Worm (Caenorhabditis elegans) whole organism, L1 larva: Measurements from ENCODE around the gene pnc-2.
A peak's percentile ranks its signal among the peaks of the same experiment; 100 is the strongest.

Experiments used
- C04F5.9 ChIP-seq: sonication (generic microtip); optimal IDR thresholded peaks from 2 replicates; lab custom pipeline; 2016; ENCODE audit warnings: missing genetic modification characterization, missing compliant biosample characterization
- C16A3.4 ChIP-seq: fragments of 150-350 bp; optimal IDR thresholded peaks from 2 replicates; lab custom pipeline; 2014; ENCODE audit warnings: missing biosample characterization, missing genetic modification characterization
- C34B4.2 ChIP-seq: sonication (generic microtip); optimal IDR thresholded peaks from 2 replicates; lab custom pipeline; 2017; ENCODE audit warnings: mild to moderate bottlenecking, missing genetic modification characterization, missing compliant biosample characterization
- Y116A8C.19 ChIP-seq: sonication (generic microtip); optimal IDR thresholded peaks from 2 replicates; lab custom pipeline; 2016; ENCODE audit warnings: missing compliant biosample characterization, missing genetic modification characterization, borderline replicate concordance
- alr-1 ChIP-seq: fragments of 200-800 bp; sonication (Bioruptor generic); optimal IDR thresholded peaks from 2 replicates; lab custom pipeline; 2018; ENCODE audit warnings: borderline replicate concordance, mild to moderate bottlenecking, missing genetic modification characterization, missing compliant biosample characterization
- aly-2 ChIP-seq: fragments of 150-350 bp; optimal IDR thresholded peaks from 2 replicates; lab custom pipeline; 2014; ENCODE audit warnings: missing biosample characterization, missing genetic modification characterization
- blmp-1 ChIP-seq: fragments of 150-350 bp; optimal IDR thresholded peaks from 2 replicates; lab custom pipeline; 2014; ENCODE audit warnings: missing biosample characterization, missing genetic modification characterization
- ceh-82 ChIP-seq, 3 experiments: fragments of 150-350 bp in 1 of 3; sonication (generic microtip) in 2 of 3; optimal IDR thresholded peaks; 2 replicates each; lab custom pipeline; 2014 to 2017; ENCODE audit warnings: missing biosample characterization in 3 of 3, missing genetic modification characterization in 3 of 3
- ceh-88 ChIP-seq: fragments of 200-800 bp; sonication (Bioruptor generic); IDR thresholded peaks from 2 replicates; pipeline ENCODE4 v1.3.6; 2022; ENCODE audit warnings: missing genetic modification characterization, missing compliant biosample characterization
- efl-1 ChIP-seq, 4 experiments: fragments of 150-350 bp; optimal IDR thresholded peaks in 3 of 4; peaks in 1 of 4; 1 replicate in 1 of 4; 2 replicates in 3 of 4; lab custom pipeline; 2014; ENCODE audit warnings: missing biosample characterization in 2 of 4, missing genetic modification characterization in 2 of 4, missing genetic modification reagents in 2 of 4
- fkh-10 ChIP-seq: sonication (generic microtip); optimal IDR thresholded peaks from 2 replicates; lab custom pipeline; 2017; ENCODE audit warnings: missing biosample characterization, missing genetic modification reagents, missing genetic modification characterization
- fos-1 ChIP-seq: fragments of 150-350 bp; optimal IDR thresholded peaks from 2 replicates; lab custom pipeline; 2014; ENCODE audit warnings: missing biosample characterization, missing genetic modification characterization
- hpl-2 ChIP-seq: fragments of 150-350 bp; optimal IDR thresholded peaks from 2 replicates; lab custom pipeline; 2014; ENCODE audit warnings: missing biosample characterization, missing genetic modification reagents, missing genetic modification characterization
- lin-14 ChIP-seq: fragments of 200-800 bp; sonication (Bioruptor generic); optimal IDR thresholded peaks from 2 replicates; lab custom pipeline; 2018; ENCODE audit warnings: mild to moderate bottlenecking, missing genetic modification characterization, moderate library complexity, missing compliant biosample characterization
- lin-15B ChIP-seq: fragments of 150-350 bp; sonication (generic microtip); optimal IDR thresholded peaks from 3 replicates; lab custom pipeline; 2014; ENCODE audit warnings: missing biosample characterization, missing genetic modification characterization
- lin-35 ChIP-seq, 2 experiments: fragments of 150-350 bp; optimal IDR thresholded peaks; 2 replicates each; lab custom pipeline; 2014; ENCODE audit warnings: missing biosample characterization in 2 of 2, missing genetic modification characterization in 2 of 2, missing genetic modification reagents in 2 of 2
- mab-9 ChIP-seq: fragments of 200-800 bp; sonication (Bioruptor generic); IDR thresholded peaks from 2 replicates; pipeline ENCODE4 v1.3.6; 2022; ENCODE audit warnings: missing genetic modification reagents, missing genetic modification characterization, missing compliant biosample characterization
- mef-2 ChIP-seq: fragments of 150-350 bp; optimal IDR thresholded peaks from 2 replicates; lab custom pipeline; 2014; ENCODE audit warnings: missing biosample characterization, missing genetic modification characterization
- nhr-28 ChIP-seq: fragments of 150-350 bp; optimal IDR thresholded peaks from 2 replicates; lab custom pipeline; 2014; ENCODE audit warnings: missing biosample characterization, missing genetic modification characterization
- nhr-85 ChIP-seq: sonication (generic microtip); peaks from one replicate; lab custom pipeline; 2016; ENCODE audit warnings: missing genetic modification characterization, inconsistent platforms, missing compliant biosample characterization
- pag-3 ChIP-seq: sonication (generic microtip); optimal IDR thresholded peaks from 2 replicates; lab custom pipeline; 2017; ENCODE audit warnings: missing genetic modification characterization, mild to moderate bottlenecking, missing compliant biosample characterization, antibody characterized with exemption, borderline replicate concordance; ENCODE audit not compliant: insufficient read depth
- pax-3 ChIP-seq: fragments of 200-800 bp; sonication (Bioruptor generic); optimal IDR thresholded peaks from 2 replicates; lab custom pipeline; 2018; ENCODE audit warnings: mild to moderate bottlenecking, missing genetic modification characterization, moderate library complexity, missing compliant biosample characterization
- skn-1 ChIP-seq: fragments of 150-350 bp; optimal IDR thresholded peaks from 2 replicates; lab custom pipeline; 2014; ENCODE audit warnings: missing biosample characterization, missing genetic modification characterization
- snpc-4 ChIP-seq: fragments of 150-350 bp; optimal IDR thresholded peaks from 2 replicates; lab custom pipeline; 2014; ENCODE audit warnings: missing biosample characterization, missing genetic modification characterization
- sox-4 ChIP-seq: sonication (generic microtip); optimal IDR thresholded peaks from 2 replicates; lab custom pipeline; 2016; ENCODE audit warnings: missing genetic modification characterization, missing compliant biosample characterization
- sptf-1 ChIP-seq: fragments of 150-350 bp; optimal IDR thresholded peaks from 2 replicates; lab custom pipeline; 2014; ENCODE audit warnings: missing biosample characterization, missing genetic modification characterization
- sup-37 ChIP-seq: fragments of 200-800 bp; sonication (Bioruptor generic); optimal IDR thresholded peaks from 2 replicates; lab custom pipeline; 2018; ENCODE audit warnings: mild to moderate bottlenecking, missing genetic modification characterization, missing compliant biosample characterization
- tbx-2 ChIP-seq: sonication (generic microtip); optimal IDR thresholded peaks from 2 replicates; lab custom pipeline; 2016; ENCODE audit warnings: missing genetic modification characterization, missing compliant biosample characterization
- tlp-1 ChIP-seq: fragments of 150-350 bp; optimal IDR thresholded peaks from 2 replicates; lab custom pipeline; 2014; ENCODE audit warnings: missing biosample characterization, missing genetic modification characterization
- vab-15 ChIP-seq: sonication (generic microtip); optimal IDR thresholded peaks from 2 replicates; lab custom pipeline; 2017; ENCODE audit warnings: missing genotype, mild to moderate bottlenecking, missing genetic modification characterization, missing compliant biosample characterization
- zag-1 ChIP-seq: fragments of 150-350 bp; optimal IDR thresholded peaks from 2 replicates; lab custom pipeline; 2014; ENCODE audit warnings: missing biosample characterization, missing genetic modification characterization
- zip-4 ChIP-seq: fragments of 200-800 bp; sonication (Bioruptor generic); optimal IDR thresholded peaks from 2 replicates; lab custom pipeline; 2018; ENCODE audit warnings: mild to moderate bottlenecking, missing genetic modification characterization, moderate library complexity, missing compliant biosample characterization
- ztf-11 ChIP-seq, 2 experiments: sonication (generic microtip); optimal IDR thresholded peaks; 2 replicates each; lab custom pipeline; 2016 to 2017; ENCODE audit warnings: missing genetic modification characterization in 2 of 2, missing biosample characterization in 1 of 2, missing compliant biosample characterization in 1 of 2
- ztf-4 ChIP-seq: fragments of 150-350 bp; optimal IDR thresholded peaks from 2 replicates; lab custom pipeline; 2014; ENCODE audit warnings: missing biosample characterization, missing genetic modification characterization

pnc-2 gene

DNA sequence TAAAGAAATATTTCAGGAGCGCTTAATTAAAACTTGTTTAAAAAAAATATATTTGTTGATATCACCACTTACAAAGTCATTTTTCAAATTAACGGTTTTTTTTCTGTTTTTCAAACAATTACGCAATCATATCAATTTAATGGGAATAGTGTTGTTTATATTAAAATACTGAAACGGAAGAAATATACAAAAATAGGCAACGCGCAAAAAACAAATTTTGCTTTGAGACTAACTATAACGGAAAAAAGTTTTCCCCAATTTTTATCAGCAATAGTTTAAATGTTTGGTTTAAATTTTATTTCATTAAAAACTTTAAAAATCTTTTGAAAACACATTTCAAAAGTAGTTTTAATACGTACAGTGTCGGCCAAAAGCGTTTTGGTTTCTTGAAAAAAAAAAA, 40.9 kb downstream of the pnc-2 start:
- TF ChIP-seq zag-1 (tag; lab: Kevin White, UChicago), result no peak
- no peak for TF ChIP-seq lin-15B (tag; lab: Kevin White, UChicago)
- TF ChIP-seq pax-3 (tag; lab: Kevin White, UChicago), result no peak
- no peak for TF ChIP-seq zip-4
- TF ChIP-seq tbx-2, result no peak
- no peak for TF ChIP-seq tlp-1
- TF ChIP-seq efl-1 (optimal IDR thresholded peaks at IDR 0.05; lab: Kevin White, UChicago), result no peak
- TF ChIP-seq efl-1 (GFP tag; optimal IDR thresholded peaks at IDR 0.05 in 1 of 2; lab: Kevin White, UChicago), result no peak
- TF ChIP-seq Y116A8C.19, result no peak

DNA sequence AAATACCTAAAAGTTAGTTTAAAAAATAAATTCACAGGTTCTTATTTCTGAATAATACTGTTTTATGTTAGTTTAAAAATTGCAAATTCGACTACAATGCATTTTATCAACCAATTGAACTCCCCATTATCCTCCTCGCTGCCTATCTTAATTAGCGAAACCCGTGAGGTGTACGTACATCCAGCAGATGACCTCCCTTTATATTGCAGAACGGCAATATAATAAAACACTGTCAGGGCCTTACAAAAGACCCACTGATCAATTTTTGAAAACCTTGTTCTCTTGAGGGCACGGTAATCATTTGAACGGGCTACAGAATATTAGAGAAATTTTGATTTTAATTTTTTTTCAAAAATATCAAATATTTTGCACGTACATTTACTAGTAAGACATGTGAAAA, 45.0 kb downstream of the pnc-2 start:
- no peak for TF ChIP-seq mab-9 (GFP tag; lab: Robert Waterston, UW)
- TF ChIP-seq fos-1 (tag; lab: Kevin White, UChicago), result no peak
- no peak for TF ChIP-seq C04F5.9 (tag; lab: Kevin White, UChicago)
- no peak for TF ChIP-seq skn-1 (tag; lab: Kevin White, UChicago)
- TF ChIP-seq sox-4 (tag; lab: Kevin White, UChicago), result no peak
- TF ChIP-seq C16A3.4 (tag; lab: Kevin White, UChicago), result no peak
- no peak for TF ChIP-seq ceh-82 (tag; optimal IDR thresholded peaks at IDR 0.05; lab: Kevin White, UChicago)
- no peak for TF ChIP-seq mef-2 (tag; lab: Kevin White, UChicago)
- no peak for TF ChIP-seq lin-35 (GFP tag; optimal IDR thresholded peaks at IDR 0.05; lab: Kevin White, UChicago)

DNA sequence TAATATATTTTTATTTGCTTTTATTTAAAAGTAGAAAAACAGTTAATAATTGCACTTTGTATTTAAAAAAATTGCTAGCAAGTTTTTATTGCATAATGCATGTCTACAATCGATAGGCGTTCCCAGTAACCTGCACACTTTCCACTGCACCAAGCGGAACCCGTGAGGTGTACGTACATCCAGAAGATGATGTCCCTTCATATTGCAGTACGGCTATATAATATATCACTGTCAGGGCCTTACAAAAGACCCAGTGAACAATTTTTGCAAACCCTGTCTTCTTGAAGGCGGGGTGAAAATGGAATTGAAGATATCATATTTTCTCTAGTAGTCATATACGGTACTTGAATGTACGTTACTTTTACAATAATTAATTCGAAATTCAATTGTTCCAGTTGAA, 45.7 kb downstream of the pnc-2 start:
- TF ChIP-seq snpc-4 (tag; lab: Kevin White, UChicago) (peak; percentile 22), efl-1 (optimal IDR thresholded peaks at IDR 0.05; lab: Kevin White, UChicago) (no peak), efl-1 (GFP tag; optimal IDR thresholded peaks at IDR 0.05 in 1 of 2; lab: Kevin White, UChicago) (peak in 1 of 2 experiments; percentile 27), lin-14 (GFP tag; lab: Kevin White, UChicago) (no peak)

DNA sequence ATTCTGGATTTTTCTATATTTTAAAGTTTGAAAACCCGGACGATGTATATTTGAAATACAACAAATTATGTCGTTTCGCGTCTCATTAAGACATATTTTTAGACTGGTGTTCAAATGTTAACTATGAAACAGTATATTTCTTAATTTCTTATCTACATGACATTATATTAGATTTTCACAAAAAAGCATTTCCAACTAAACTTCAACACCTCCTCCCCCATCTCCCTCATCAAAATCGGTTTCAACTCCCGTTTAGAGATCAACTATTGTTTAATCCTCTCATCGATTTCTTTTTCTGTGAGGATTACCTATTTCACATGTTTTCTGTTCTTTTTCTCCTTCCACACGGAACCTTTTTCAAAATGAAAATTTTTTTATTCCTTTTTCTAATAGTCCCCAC, 47.3 kb downstream of the pnc-2 start, which contains the start of gene Y57G11C.38:
Y57G11C.38 (plus strand) TSS at position 301 of the 400 bp plus-strand sequence.
- TF ChIP-seq alr-1 (tag; lab: Kevin White, UChicago) (no peak), blmp-1 (no peak), Y116A8C.19 (no peak), ztf-4 (tag; lab: Kevin White, UChicago) (no peak), sptf-1 (no peak), hpl-2 (GFP tag; lab: Kevin White, UChicago) (no peak), nhr-85 (no peak), C34B4.2 (tag; lab: Kevin White, UChicago) (no peak), tlp-1 (no peak), ztf-11 (tag; optimal IDR thresholded peaks at IDR 0.05; lab: Kevin White, UChicago) (no peak), aly-2 (tag; lab: Kevin White, UChicago) (no peak), fkh-10 (GFP tag; lab: Kevin White, UChicago) (no peak), nhr-28 (no peak), pag-3 (tag; lab: Kevin White, UChicago) (no peak), vab-15 (tag; lab: Kevin White, UChicago) (no peak), ceh-88 (GFP tag; lab: Robert Waterston, UW) (no peak)

DNA sequence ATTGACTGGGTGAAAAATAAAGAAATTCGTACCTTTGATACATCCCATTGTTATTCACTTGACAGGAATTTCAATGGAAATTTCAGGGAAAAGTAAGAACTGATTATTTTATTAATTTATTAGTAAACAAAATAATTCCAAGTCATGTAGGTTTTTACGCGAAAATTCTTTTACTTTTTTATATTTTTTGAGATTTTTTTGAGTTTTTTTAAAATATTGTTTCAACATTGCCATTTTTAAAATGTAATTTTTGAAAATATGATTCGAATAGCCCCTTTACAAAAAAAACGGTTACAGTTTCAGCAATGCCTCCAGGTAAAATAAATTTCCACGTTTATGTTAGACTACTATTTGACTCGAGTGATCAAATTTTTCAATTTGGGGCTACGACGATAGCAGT, 47.8 kb downstream of the pnc-2 start, which contains the start of gene Y57G11C.23:
Y57G11C.23 (minus strand) TSS at position 101 of the 400 bp plus-strand sequence.
- TF ChIP-seq sup-37 (GFP tag; lab: Kevin White, UChicago), result no peak
- no peak for TF ChIP-seq skn-1 (tag; lab: Kevin White, UChicago)
